Fruit fly (Drosophila melanogaster) whole organism, embryonic: ENCODE data around the gene CG43448.
A peak's percentile ranks its signal among the peaks of the same experiment; 100 is the strongest.

Source experiments
- Ada2b ChIP-seq: fragments of 200-800 bp; sonication (Bioruptor generic); IDR thresholded peaks from 2 replicates; pipeline ENCODE4 v1.3.6; 2022; ENCODE audit warnings: missing biosample characterization, missing genetic modification characterization
- Aef1 ChIP-seq: fragments of 200-800 bp; sonication (Bioruptor generic); IDR thresholded peaks from 3 replicates; pipeline ENCODE4 v1.3.6; 2022; ENCODE audit warnings: missing biosample characterization, missing genetic modification characterization
- CG10979 ChIP-seq: fragments of 200-800 bp; sonication (Bioruptor generic); optimal IDR thresholded peaks from 2 replicates; lab custom pipeline; 2018; ENCODE audit warnings: missing biosample characterization, mild to moderate bottlenecking, missing genetic modification characterization, moderate library complexity
- CG11456 ChIP-seq: fragments of 200-800 bp; sonication (Bioruptor generic); IDR thresholded peaks from 3 replicates; pipeline ENCODE4 v1.3.6; 2022; ENCODE audit warnings: missing biosample characterization, missing genetic modification characterization
- CG12744 ChIP-seq: fragments of 200-800 bp; sonication (Bioruptor generic); optimal IDR thresholded peaks from 2 replicates; lab custom pipeline; 2016; ENCODE audit warnings: missing biosample characterization, missing genetic modification characterization
- CG15073 ChIP-seq: fragments of 200-800 bp; sonication (Bioruptor generic); optimal IDR thresholded peaks from 2 replicates; lab custom pipeline; 2016; ENCODE audit warnings: missing biosample characterization, missing genetic modification characterization
- CG15601 ChIP-seq: fragments of 200-800 bp; sonication (Bioruptor generic); optimal IDR thresholded peaks from 3 replicates; lab custom pipeline; 2019; ENCODE audit warnings: missing biosample characterization, mild to moderate bottlenecking, missing genetic modification characterization, moderate library complexity
- CG15696 ChIP-seq: fragments of 200-800 bp; sonication (Bioruptor generic); optimal IDR thresholded peaks from 2 replicates; lab custom pipeline; 2019; ENCODE audit warnings: missing biosample characterization, mild to moderate bottlenecking, missing genetic modification characterization, moderate library complexity
- CG17328 ChIP-seq: fragments of 200-800 bp; sonication (Bioruptor generic); IDR thresholded peaks from 2 replicates; pipeline ENCODE4 v1.3.6; 2022; ENCODE audit warnings: missing biosample characterization, missing genetic modification characterization
- CG17361 ChIP-seq: fragments of 200-800 bp; sonication (Bioruptor generic); IDR thresholded peaks from 3 replicates; pipeline ENCODE4 v1.3.6; 2022; ENCODE audit warnings: missing biosample characterization, missing genetic modification characterization
- CG2875 ChIP-seq: fragments of 200-800 bp; sonication (Bioruptor generic); optimal IDR thresholded peaks from 2 replicates; lab custom pipeline; 2017; ENCODE audit warnings: missing biosample characterization, mild to moderate bottlenecking, missing genetic modification characterization, missing genetic modification reagents
- CG30403 ChIP-seq: fragments of 200-800 bp; sonication (Bioruptor generic); optimal IDR thresholded peaks from 3 replicates; lab custom pipeline; 2016; ENCODE audit warnings: missing biosample characterization, missing genetic modification characterization
- CG4424 ChIP-seq: fragments of 200-800 bp; sonication (Bioruptor generic); optimal IDR thresholded peaks from 3 replicates; lab custom pipeline; 2016; ENCODE audit warnings: missing biosample characterization, missing genetic modification characterization
- CG6254 ChIP-seq: fragments of 200-800 bp; sonication (Bioruptor generic); optimal IDR thresholded peaks from 3 replicates; lab custom pipeline; 2017; ENCODE audit warnings: mild to moderate bottlenecking, missing biosample characterization, missing genetic modification reagents, missing genetic modification characterization
- CG6272 ChIP-seq: fragments of 200-800 bp; sonication (Bioruptor generic); IDR thresholded peaks from 2 replicates; pipeline ENCODE4 v1.3.6; 2022; ENCODE audit warnings: missing biosample characterization, missing genetic modification characterization
- CG7839 ChIP-seq: fragments of 200-800 bp; sonication (Bioruptor generic); optimal IDR thresholded peaks from 3 replicates; lab custom pipeline; 2018; ENCODE audit warnings: missing biosample characterization, mild to moderate bottlenecking, missing genetic modification characterization, moderate library complexity
- CG7963 ChIP-seq: fragments of 200-800 bp; sonication (Bioruptor generic); IDR thresholded peaks from 3 replicates; pipeline ENCODE4 v1.3.6; 2022; ENCODE audit warnings: missing biosample characterization, missing genetic modification characterization; ENCODE audit not compliant: partially characterized antibody
- CG8359 ChIP-seq: fragments of 200-800 bp; sonication (Bioruptor generic); optimal IDR thresholded peaks from 2 replicates; lab custom pipeline; 2017; ENCODE audit warnings: missing biosample characterization, mild to moderate bottlenecking, missing genetic modification characterization, borderline replicate concordance
- CTCF ChIP-seq: fragments of 200-800 bp; sonication (Bioruptor generic); optimal IDR thresholded peaks from 2 replicates; lab custom pipeline; 2017; ENCODE audit warnings: missing biosample characterization, mild to moderate bottlenecking, missing genetic modification characterization, moderate library complexity
- Chrac-16 ChIP-seq: fragments of 200-800 bp; sonication (Bioruptor generic); optimal IDR thresholded peaks from 3 replicates; lab custom pipeline; 2016; ENCODE audit warnings: missing biosample characterization, missing genetic modification characterization
- Doc3 ChIP-seq: fragments of 200-800 bp; sonication (Bioruptor generic); IDR thresholded peaks from 3 replicates; pipeline ENCODE4 v1.3.6; 2022; ENCODE audit warnings: missing biosample characterization, missing genetic modification characterization; ENCODE audit not compliant: partially characterized antibody
- Dref ChIP-seq: fragments of 200-800 bp; sonication (Bioruptor generic); IDR thresholded peaks from 2 replicates; pipeline ENCODE4 v1.3.6; 2022; ENCODE audit warnings: missing biosample characterization, missing genetic modification characterization
- ERR ChIP-seq: fragments of 200-800 bp; sonication (Bioruptor generic); optimal IDR thresholded peaks from 2 replicates; lab custom pipeline; 2016; ENCODE audit warnings: missing biosample characterization, missing genetic modification characterization
- Gug ChIP-seq: fragments of 200-800 bp; sonication (Bioruptor generic); IDR thresholded peaks from 4 replicates; pipeline ENCODE4 v1.3.6; 2022; ENCODE audit warnings: missing biosample characterization, missing genetic modification characterization
- Hand ChIP-seq: fragments of 200-800 bp; sonication (Bioruptor generic); optimal IDR thresholded peaks from 2 replicates; lab custom pipeline; 2017; ENCODE audit warnings: mild to moderate bottlenecking, missing biosample characterization, missing genetic modification reagents, missing genetic modification characterization
- Hr51 ChIP-seq, 2 experiments: fragments of 200-800 bp; sonication (Bioruptor generic); optimal IDR thresholded peaks; 2 replicates in 1 of 2; 3 replicates in 1 of 2; lab custom pipeline; 2016 to 2018; ENCODE audit warnings: missing biosample characterization in 2 of 2, missing genetic modification characterization in 2 of 2, mild to moderate bottlenecking in 1 of 2, moderate library complexity in 1 of 2
- Nf-YC ChIP-seq: fragments of 200-800 bp; optimal IDR thresholded peaks from 3 replicates; lab custom pipeline; 2019; ENCODE audit warnings: missing biosample characterization, mild to moderate bottlenecking, missing genetic modification characterization, moderate library complexity
- Spps ChIP-seq: fragments of 200-800 bp; sonication (Bioruptor generic); optimal IDR thresholded peaks from 2 replicates; lab custom pipeline; 2018; ENCODE audit warnings: missing biosample characterization, mild to moderate bottlenecking, missing genetic modification characterization
- Ssrp ChIP-seq: fragments of 200-800 bp; sonication (Bioruptor generic); optimal IDR thresholded peaks from 2 replicates; lab custom pipeline; 2018; ENCODE audit warnings: missing biosample characterization, mild to moderate bottlenecking, missing genetic modification characterization, moderate library complexity
- Taf1 ChIP-seq: fragments of 200-800 bp; sonication (Bioruptor generic); IDR thresholded peaks from 2 replicates; pipeline ENCODE4 v1.3.6; 2022; ENCODE audit warnings: missing biosample characterization, missing genetic modification characterization
- ac ChIP-seq: fragments of 200-800 bp; sonication (Bioruptor generic); optimal IDR thresholded peaks from 3 replicates; lab custom pipeline; 2017; ENCODE audit warnings: missing biosample characterization, mild to moderate bottlenecking, missing genetic modification characterization
- ara ChIP-seq: fragments of 200-800 bp; sonication (Bioruptor generic); IDR thresholded peaks from 2 replicates; pipeline ENCODE4 v1.3.6; 2022; ENCODE audit warnings: missing biosample characterization, missing genetic modification characterization
- bowl ChIP-seq: fragments of 200-800 bp; sonication (Bioruptor generic); IDR thresholded peaks from 2 replicates; pipeline ENCODE4 v1.3.6; 2022; ENCODE audit warnings: missing biosample characterization, missing genetic modification characterization
- bsh ChIP-seq, 2 experiments: fragments of 200-800 bp; sonication (Bioruptor generic); optimal IDR thresholded peaks; 2 replicates each; lab custom pipeline; 2017 to 2018; ENCODE audit warnings: mild to moderate bottlenecking in 2 of 2, missing biosample characterization in 2 of 2, missing genetic modification characterization in 2 of 2, moderate library complexity in 1 of 2
- caup ChIP-seq: fragments of 200-800 bp; sonication (Bioruptor generic); optimal IDR thresholded peaks from 3 replicates; lab custom pipeline; 2017; ENCODE audit warnings: missing biosample characterization, mild to moderate bottlenecking, missing genetic modification characterization, moderate library complexity; ENCODE audit not compliant: severe bottlenecking
- croc ChIP-seq: fragments of 200-800 bp; sonication (Bioruptor generic); conservative IDR thresholded peaks from 3 replicates; pipeline ENCODE4 v1.3.6; 2022; ENCODE audit warnings: missing biosample characterization, missing genetic modification characterization
- dysf ChIP-seq: fragments of 200-800 bp; sonication (Bioruptor generic); IDR thresholded peaks from 3 replicates; pipeline ENCODE4 v1.3.6; 2022; ENCODE audit warnings: missing biosample characterization, missing genetic modification characterization
- en ChIP-seq: fragments of 200-800 bp; sonication (Bioruptor generic); optimal IDR thresholded peaks from 2 replicates; lab custom pipeline; 2016; ENCODE audit warnings: missing biosample characterization, missing genetic modification characterization
- esg ChIP-seq: fragments of 200-800 bp; sonication (Bioruptor generic); conservative IDR thresholded peaks from 2 replicates; pipeline ENCODE4 v1.3.6; 2022; ENCODE audit warnings: missing biosample characterization, missing genetic modification characterization
- gem ChIP-seq: fragments of 200-800 bp; sonication (Bioruptor generic); optimal IDR thresholded peaks from 2 replicates; lab custom pipeline; 2019; ENCODE audit warnings: missing biosample characterization, mild to moderate bottlenecking, missing genetic modification characterization, moderate library complexity
- hth ChIP-seq: fragments of >200 bp; optimal IDR thresholded peaks from 2 replicates; lab custom pipeline; 2017; ENCODE audit warnings: inconsistent platforms
- ind ChIP-seq: fragments of 200-800 bp; sonication (Bioruptor generic); optimal IDR thresholded peaks from 3 replicates; lab custom pipeline; 2016; ENCODE audit warnings: missing biosample characterization, missing genetic modification characterization
- klu ChIP-seq: fragments of 200-800 bp; sonication (Bioruptor generic); IDR thresholded peaks from 2 replicates; pipeline ENCODE4 v1.3.6; 2022; ENCODE audit warnings: missing biosample characterization, missing genetic modification characterization
- lmd ChIP-seq: fragments of 200-800 bp; sonication (Bioruptor generic); IDR thresholded peaks from 2 replicates; pipeline ENCODE4 v1.3.6; 2022; ENCODE audit warnings: missing biosample characterization, missing genetic modification characterization
- oc ChIP-seq: fragments of 200-800 bp; sonication (Bioruptor generic); optimal IDR thresholded peaks from 2 replicates; lab custom pipeline; 2018; ENCODE audit warnings: missing biosample characterization, mild to moderate bottlenecking, missing genetic modification characterization, moderate library complexity
- odd ChIP-seq: fragments of 200-800 bp; sonication (Bioruptor generic); optimal IDR thresholded peaks from 2 replicates; lab custom pipeline; 2017; ENCODE audit warnings: missing biosample characterization, mild to moderate bottlenecking, missing genetic modification characterization
- pho ChIP-seq: fragments of 200-800 bp; sonication (Bioruptor generic); optimal IDR thresholded peaks from 2 replicates; lab custom pipeline; 2016; ENCODE audit warnings: missing biosample characterization, missing genetic modification characterization
- phol ChIP-seq: fragments of 200-800 bp; sonication (Bioruptor generic); optimal IDR thresholded peaks from 3 replicates; lab custom pipeline; 2018; ENCODE audit warnings: missing biosample characterization, mild to moderate bottlenecking, missing genetic modification characterization, moderate library complexity
- ssp ChIP-seq: fragments of 200-800 bp; sonication (Bioruptor generic); IDR thresholded peaks from 2 replicates; pipeline ENCODE4 v1.3.6; 2022; ENCODE audit warnings: missing biosample characterization, missing genetic modification characterization
- ttk ChIP-seq: fragments of 200-800 bp; sonication (Bioruptor generic); IDR thresholded peaks from 2 replicates; pipeline ENCODE4 v2.1.2; 2022; ENCODE audit warnings: missing biosample characterization, missing genetic modification characterization
- usp ChIP-seq: fragments of >200 bp; optimal IDR thresholded peaks from 2 replicates; lab custom pipeline; 2017; ENCODE audit warnings: missing biosample characterization, missing genetic modification characterization
- yki ChIP-seq: fragments of >200 bp; optimal IDR thresholded peaks from 3 replicates; lab custom pipeline; 2018

Gene CG43448

dm6 chr3R:30263708-30264107, 26.2 kb upstream of the CG43448 start (continued):
- TF ChIP-seq CG6254: peak; percentile 4
- TF ChIP-seq CG12744 (GFP tag; lab: Kevin White, UChicago): no peak
- TF ChIP-seq CG4424 (GFP tag; lab: Kevin White, UChicago): peak; percentile 30
- 0 out of 2 replicates have a peak, but pooled peaks have one; percentile 16 for TF ChIP-seq esg (GFP tag; lab: Robert Waterston, UW)
- no peak for TF ChIP-seq Taf1 (GFP tag; lab: Robert Waterston, UW)
- no peak for TF ChIP-seq odd (GFP tag; lab: Kevin White, UChicago)
- TF ChIP-seq phol (tag; lab: Kevin White, UChicago): peak; percentile 33
- TF ChIP-seq bowl (GFP tag; lab: Robert Waterston, UW): no peak
- TF ChIP-seq CG7839 (tag; lab: Kevin White, UChicago): peak; percentile 59
- no peak for TF ChIP-seq Doc3
- TF ChIP-seq ssp (GFP tag; lab: Robert Waterston, UW): 0 out of 2 replicates have a peak, but pooled peaks have one; percentile 24
- peak; percentile 53; the same call in 1 of the 3 replicates for TF ChIP-seq croc (GFP tag; lab: Robert Waterston, UW)
- TF ChIP-seq Spps (tag; lab: Kevin White, UChicago): peak; percentile 51
- peak; percentile 35 for TF ChIP-seq Chrac-16 (GFP tag; lab: Kevin White, UChicago)
- peak; percentile 43; the same call in 1 of the 2 replicates for TF ChIP-seq lmd (GFP tag; lab: Robert Waterston, UW)
- TF ChIP-seq ind (GFP tag; lab: Kevin White, UChicago): no peak
- TF ChIP-seq yki: no peak
- TF ChIP-seq ac (GFP tag; lab: Kevin White, UChicago): peak; percentile 10
- TF ChIP-seq klu (GFP tag; lab: Robert Waterston, UW): no peak
- peak; percentile 6 for TF ChIP-seq CG15601 (tag; lab: Kevin White, UChicago)
- no peak for TF ChIP-seq CTCF (GFP tag; lab: Kevin White, UChicago)
- TF ChIP-seq CG17328 (GFP tag; lab: Robert Waterston, UW): peak; percentile 63
- TF ChIP-seq CG15073 (GFP tag; lab: Kevin White, UChicago): no peak
- TF ChIP-seq bsh (GFP tag; optimal IDR thresholded peaks at IDR 0.05; lab: Kevin White, UChicago): peak; percentile 60 to 65
- no peak for TF ChIP-seq CG11456 (GFP tag; lab: Robert Waterston, UW)
- no peak for TF ChIP-seq Aef1 (GFP tag; lab: Robert Waterston, UW)
- peak; percentile 81 for TF ChIP-seq CG15696
- no peak for TF ChIP-seq usp (GFP tag; lab: Kevin White, UChicago)
- TF ChIP-seq ERR (GFP tag; lab: Kevin White, UChicago): no peak
- TF ChIP-seq Ssrp (tag; lab: Kevin White, UChicago): peak; percentile 21
- TF ChIP-seq Ada2b (GFP tag; lab: Robert Waterston, UW): no peak
- TF ChIP-seq Dref (GFP tag; lab: Robert Waterston, UW): no peak
- peak; percentile 45 for TF ChIP-seq CG10979 (tag; lab: Kevin White, UChicago)
- TF ChIP-seq CG17361 (GFP tag; lab: Robert Waterston, UW): peak; percentile 71; the same call in 2 of the 3 replicates
- no peak for TF ChIP-seq en (GFP tag; lab: Kevin White, UChicago)
- peak; percentile 6 for TF ChIP-seq CG8359 (GFP tag; lab: Kevin White, UChicago)
- TF ChIP-seq ttk: peak; percentile 26; the same call in 1 of the 2 replicates
- peak; percentile 76 for TF ChIP-seq oc (tag; lab: Kevin White, UChicago)
- TF ChIP-seq Hr51 (GFP tag; optimal IDR thresholded peaks at IDR 0.05; lab: Kevin White, UChicago): peak in 1 of 2 experiments; percentile 25
- no peak for TF ChIP-seq caup (GFP tag; lab: Kevin White, UChicago)
- no peak for TF ChIP-seq pho
- peak; percentile 31; the same call in 2 of the 4 replicates for TF ChIP-seq Gug (GFP tag; lab: Robert Waterston, UW)
- TF ChIP-seq gem: peak; percentile 71
- no peak for TF ChIP-seq CG6272 (GFP tag; lab: Robert Waterston, UW)
- TF ChIP-seq dysf (GFP tag; lab: Robert Waterston, UW): peak; percentile 43; the same call in 1 of the 3 replicates
- TF ChIP-seq hth (lab: Kevin White, UChicago): no peak
- no peak for TF ChIP-seq CG7963 (GFP tag; lab: Robert Waterston, UW)
- peak; percentile 32 for TF ChIP-seq CG30403 (GFP tag; lab: Kevin White, UChicago)
- no peak for TF ChIP-seq Nf-YC (tag; lab: Kevin White, UChicago)
- TF ChIP-seq Hand (GFP tag; lab: Kevin White, UChicago): no peak
- TF ChIP-seq ara (GFP tag; lab: Robert Waterston, UW): 0 out of 2 replicates have a peak, but pooled peaks have one; percentile 43
- peak; percentile 20 for TF ChIP-seq CG2875 (GFP tag; lab: Kevin White, UChicago)
